Worm (Caenorhabditis elegans): ENCODE results near the gene C05D9.9.

C05D9.9 gene

ce11 chrX:1088048-1088447 is 36.0 kb downstream of the C05D9.9 start, which contains the start of gene rei-2:
Gene rei-2 (minus strand): TSS chrX:1088148.
- TF ChIP-seq unc-39 (tag; optimal IDR thresholded peaks at IDR 0.05): no peak
- TF ChIP-seq ceh-83 (GFP tag; optimal IDR thresholded peaks at IDR 0.05): no peak
- TF ChIP-seq drap-1 (GFP tag; optimal IDR thresholded peaks at IDR 0.05): no peak
- TF ChIP-seq zip-8 (tag; optimal IDR thresholded peaks at IDR 0.05): no peak
- no peak for TF ChIP-seq mab-5 (tag; optimal IDR thresholded peaks at IDR 0.05)
- no peak for TF ChIP-seq nhr-237 (tag; optimal IDR thresholded peaks at IDR 0.05)
- TF ChIP-seq M03D4.4 (tag; optimal IDR thresholded peaks at IDR 0.05): no peak
- no peak for TF ChIP-seq blmp-1 (tag; optimal IDR thresholded peaks at IDR 0.05)
- no peak for TF ChIP-seq hlh-1 (tag; optimal IDR thresholded peaks at IDR 0.05)
- no peak for TF ChIP-seq lin-13 (tag; optimal IDR thresholded peaks at IDR 0.05)
- no peak for TF ChIP-seq sem-2 (GFP tag; optimal IDR thresholded peaks at IDR 0.05)
- TF ChIP-seq elt-3 (tag; optimal IDR thresholded peaks at IDR 0.05): no peak
- no peak for TF ChIP-seq mep-1 (tag; optimal IDR thresholded peaks at IDR 0.05)
- TF ChIP-seq lin-32 (GFP tag; optimal IDR thresholded peaks at IDR 0.05): no peak

ce11 chrX:1086406-1086897 is 37.6 kb downstream of the C05D9.9 start:
- no peak for TF ChIP-seq ztf-11 (tag; optimal IDR thresholded peaks at IDR 0.05)
- no peak for TF ChIP-seq hlh-1 (tag; optimal IDR thresholded peaks at IDR 0.05)
- TF ChIP-seq flh-1 (GFP tag; optimal IDR thresholded peaks at IDR 0.05): no peak
- TF ChIP-seq zip-8 (tag; optimal IDR thresholded peaks at IDR 0.05): no peak
- TF ChIP-seq sptf-1 (tag; optimal IDR thresholded peaks at IDR 0.05): no peak
- TF ChIP-seq elt-3 (tag; optimal IDR thresholded peaks at IDR 0.05): no peak
- no peak for TF ChIP-seq lsy-2 (tag; optimal IDR thresholded peaks at IDR 0.05)
- no peak for TF ChIP-seq bed-3 (GFP tag; optimal IDR thresholded peaks at IDR 0.05)
- no peak for TF ChIP-seq M03D4.4 (tag; optimal IDR thresholded peaks at IDR 0.05)
- TF ChIP-seq lin-13 (tag; optimal IDR thresholded peaks at IDR 0.05): no peak
- no peak for TF ChIP-seq snpc-4 (tag; optimal IDR thresholded peaks at IDR 0.05)
- TF ChIP-seq sem-2 (GFP tag; optimal IDR thresholded peaks at IDR 0.05): no peak
- TF ChIP-seq elt-1 (tag; optimal IDR thresholded peaks at IDR 0.05; ENCODE audit: borderline replicate concordance, insufficient read depth): no peak
- TF ChIP-seq ceh-43 (GFP tag; optimal IDR thresholded peaks at IDR 0.05): no peak
- TF ChIP-seq cnd-1 (tag; optimal IDR thresholded peaks at IDR 0.05): no peak
- no peak for TF ChIP-seq mls-2 (tag; optimal IDR thresholded peaks at IDR 0.05)
- TF ChIP-seq lin-32 (GFP tag; optimal IDR thresholded peaks at IDR 0.05): no peak
- TF ChIP-seq mab-5 (tag; optimal IDR thresholded peaks at IDR 0.05): no peak
- no peak for TF ChIP-seq ces-1 (GFP tag; optimal IDR thresholded peaks at IDR 0.05)

ce11 chrX:1085000-1085399 is 39.0 kb downstream of the C05D9.9 start:
- TF ChIP-seq nhr-12 (tag; optimal IDR thresholded peaks at IDR 0.05) (no peak), lin-32 (GFP tag; optimal IDR thresholded peaks at IDR 0.05) (no peak), zip-8 (tag; optimal IDR thresholded peaks at IDR 0.05) (no peak), mep-1 (tag; optimal IDR thresholded peaks at IDR 0.05) (no peak)

ce11 chrX:1081927-1082326 is 42.1 kb downstream of the C05D9.9 start:
- TF ChIP-seq ham-2 (GFP tag; optimal IDR thresholded peaks at IDR 0.05) (no peak), mls-2 (tag; optimal IDR thresholded peaks at IDR 0.05) (no peak), zip-8 (tag; optimal IDR thresholded peaks at IDR 0.05) (no peak), unc-120 (tag; optimal IDR thresholded peaks at IDR 0.05; ENCODE audit: poor library complexity, severe bottlenecking) (peak; percentile 95), hlh-1 (tag; optimal IDR thresholded peaks at IDR 0.05) (peak; percentile 37), nhr-76 (tag; optimal IDR thresholded peaks at IDR 0.05) (no peak), M03D4.4 (tag; optimal IDR thresholded peaks at IDR 0.05) (peak; percentile 45), nhr-2 (tag; optimal IDR thresholded peaks at IDR 0.05) (no peak), lin-13 (tag; optimal IDR thresholded peaks at IDR 0.05) (no peak), unc-62 (GFP tag; optimal IDR thresholded peaks at IDR 0.05) (peak; percentile 64), drap-1 (GFP tag; optimal IDR thresholded peaks at IDR 0.05) (peak; percentile 30), mep-1 (tag; optimal IDR thresholded peaks at IDR 0.05) (peak; percentile 24), lsy-2 (tag; optimal IDR thresholded peaks at IDR 0.05) (no peak), sem-2 (GFP tag; optimal IDR thresholded peaks at IDR 0.05) (no peak), ceh-43 (GFP tag; optimal IDR thresholded peaks at IDR 0.05) (no peak), sptf-1 (tag; optimal IDR thresholded peaks at IDR 0.05) (no peak), flh-1 (GFP tag; optimal IDR thresholded peaks at IDR 0.05) (no peak)

ce11 chrX:1080549-1080948 is 43.5 kb downstream of the C05D9.9 start, which contains the start of gene pfn-3:
Gene pfn-3 (minus strand): TSS chrX:1080649.
- TF ChIP-seq mls-2 (tag; optimal IDR thresholded peaks at IDR 0.05) (no peak), elt-3 (tag; optimal IDR thresholded peaks at IDR 0.05) (no peak), ceh-43 (GFP tag; optimal IDR thresholded peaks at IDR 0.05) (no peak), unc-62 (GFP tag; optimal IDR thresholded peaks at IDR 0.05) (peak; percentile 14), unc-120 (tag; optimal IDR thresholded peaks at IDR 0.05; ENCODE audit: poor library complexity, severe bottlenecking) (peak; percentile 45), hlh-1 (tag; optimal IDR thresholded peaks at IDR 0.05) (peak; percentile 33), nhr-12 (tag; optimal IDR thresholded peaks at IDR 0.05) (no peak), lin-13 (tag; optimal IDR thresholded peaks at IDR 0.05) (no peak), bed-3 (GFP tag; optimal IDR thresholded peaks at IDR 0.05) (no peak), ztf-11 (tag; optimal IDR thresholded peaks at IDR 0.05) (no peak)

All from whole organism, mixed stage, embryonic.